Worm (Caenorhabditis elegans) whole organism, L2 larva: Measurements from ENCODE around the gene T24C12.3.

ENCODE experiments used
- F13H6.1 ChIP-seq: sonication (generic microtip); optimal IDR thresholded peaks from 2 replicates; lab custom pipeline; 2016; ENCODE audit warnings: missing genetic modification characterization, missing compliant biosample characterization
- ZK546.5 ChIP-seq: sonication (generic microtip); optimal IDR thresholded peaks from 2 replicates; lab custom pipeline; 2017; ENCODE audit warnings: missing biosample characterization, missing genetic modification characterization
- blmp-1 ChIP-seq: sonication (generic microtip); optimal IDR thresholded peaks from 2 replicates; lab custom pipeline; 2017; ENCODE audit warnings: missing genetic modification characterization, mild to moderate bottlenecking, missing compliant biosample characterization, antibody characterized with exemption, moderate library complexity; ENCODE audit not compliant: insufficient read depth
- fos-1 ChIP-seq: fragments of 150-350 bp; optimal IDR thresholded peaks from 2 replicates; lab custom pipeline; 2014; ENCODE audit warnings: missing biosample characterization, missing genetic modification characterization
- lin-39 ChIP-seq: fragments of 150-350 bp; optimal IDR thresholded peaks from 2 replicates; lab custom pipeline; 2014; ENCODE audit warnings: missing biosample characterization, missing genetic modification reagents, missing genetic modification characterization
- lsy-2 ChIP-seq, 2 experiments: fragments of 150-350 bp in 1 of 2; sonication (generic microtip) in 1 of 2; optimal IDR thresholded peaks; 2 replicates each; lab custom pipeline; 2014 to 2017; ENCODE audit warnings: missing biosample characterization in 2 of 2, missing genetic modification characterization in 2 of 2
- mab-5 ChIP-seq: fragments of 150-350 bp; optimal IDR thresholded peaks from 2 replicates; lab custom pipeline; 2014; ENCODE audit warnings: missing biosample characterization, missing genetic modification characterization
- mdl-1 ChIP-seq, 2 experiments: fragments of 150-350 bp in 1 of 2; sonication (generic microtip) in 1 of 2; optimal IDR thresholded peaks; 2 replicates each; lab custom pipeline; 2017; ENCODE audit warnings: missing biosample characterization in 2 of 2, missing genetic modification characterization in 2 of 2
- nhr-12 ChIP-seq: fragments of 150-350 bp; optimal IDR thresholded peaks from 2 replicates; lab custom pipeline; 2014; ENCODE audit warnings: missing biosample characterization, missing genetic modification characterization
- nhr-23 ChIP-seq: fragments of 150-350 bp; optimal IDR thresholded peaks from 2 replicates; lab custom pipeline; 2014; ENCODE audit warnings: missing biosample characterization, missing genetic modification reagents, missing genetic modification characterization
- nhr-25 ChIP-seq: fragments of 150-350 bp; sonication (generic microtip); optimal IDR thresholded peaks from 3 replicates; lab custom pipeline; 2014; ENCODE audit warnings: missing biosample characterization, missing genetic modification characterization
- nhr-77 ChIP-seq: fragments of 150-350 bp; optimal IDR thresholded peaks from 2 replicates; lab custom pipeline; 2014; ENCODE audit warnings: missing biosample characterization, missing genetic modification characterization
- peb-1 ChIP-seq: fragments of 150-350 bp; optimal IDR thresholded peaks from 2 replicates; lab custom pipeline; 2014; ENCODE audit warnings: missing biosample characterization, missing genetic modification characterization
- skn-1 ChIP-seq: sonication (generic microtip); optimal IDR thresholded peaks from 2 replicates; lab custom pipeline; 2017; ENCODE audit warnings: missing biosample characterization, missing genetic modification characterization
- sma-9 ChIP-seq, 2 experiments: fragments of 150-350 bp in 1 of 2; sonication (generic microtip) in 1 of 2; optimal IDR thresholded peaks; 2 replicates each; lab custom pipeline; 2014 to 2016; ENCODE audit warnings: missing genetic modification characterization in 2 of 2, mild to moderate bottlenecking in 1 of 2, missing biosample characterization in 1 of 2, missing compliant biosample characterization in 1 of 2, missing genetic modification reagents in 1 of 2, moderate library complexity in 1 of 2
- ztf-11 ChIP-seq: sonication (generic microtip); optimal IDR thresholded peaks from 2 replicates; lab custom pipeline; 2017; ENCODE audit warnings: missing biosample characterization, missing genetic modification characterization

Gene T24C12.3

DNA sequence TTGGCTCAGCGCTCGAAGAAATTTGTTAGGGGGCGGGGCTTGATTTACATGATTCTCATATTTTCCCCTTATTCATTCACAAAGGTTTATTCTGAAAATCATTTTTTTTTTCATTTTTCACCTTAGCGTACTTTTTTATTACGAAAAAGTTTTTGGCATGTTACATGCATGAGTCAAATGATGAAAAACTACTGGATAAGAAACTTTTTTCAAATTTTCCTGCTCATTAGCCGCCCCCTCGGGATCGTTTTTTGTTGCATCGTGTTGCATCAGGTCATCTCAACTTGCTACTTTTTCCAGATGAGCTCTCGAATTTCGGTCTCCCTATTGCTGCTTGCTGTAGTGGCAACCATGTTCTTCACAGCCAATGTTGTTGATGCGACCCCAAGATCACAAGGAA, 40.6 kb downstream of the T24C12.3 start, which contains the start of gene pdf-2:
Gene pdf-2 (plus strand): TSS at position 301 of the 400 bp plus-strand sequence.
- TF ChIP-seq nhr-77 (tag; lab: Kevin White, UChicago) (no peak), lsy-2 (tag; optimal IDR thresholded peaks at IDR 0.05; lab: Kevin White, UChicago) (no peak), mab-5 (tag; lab: Kevin White, UChicago) (no peak)

DNA sequence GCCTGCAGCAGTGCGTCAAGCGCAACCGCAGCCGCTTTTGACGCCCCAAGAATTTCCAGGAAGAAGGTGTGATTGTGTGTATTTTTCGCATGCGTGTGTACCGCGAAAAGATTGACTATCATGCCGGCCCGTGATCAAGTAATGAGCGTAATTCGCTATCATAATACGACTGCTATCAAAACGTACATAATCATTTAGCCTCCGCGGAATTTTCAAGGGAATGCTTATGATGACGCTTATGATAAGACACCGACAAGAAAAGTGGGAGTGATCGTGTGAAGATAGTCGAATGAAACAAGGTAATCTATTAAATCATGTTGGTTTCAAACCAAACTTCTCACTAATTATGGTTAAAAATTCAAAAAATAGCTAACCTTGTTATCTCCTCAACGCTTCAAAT, 45.8 kb downstream of the T24C12.3 start:
- TF ChIP-seq F13H6.1 (tag; lab: Kevin White, UChicago) (no peak), sma-9 (GFP tag; optimal IDR thresholded peaks at IDR 0.05; lab: Kevin White, UChicago) (peak; percentile 4), sma-9 (tag; optimal IDR thresholded peaks at IDR 0.05; lab: Kevin White, UChicago) (no peak), lin-39 (tag; lab: Kevin White, UChicago) (no peak), fos-1 (tag; lab: Kevin White, UChicago) (peak; percentile 55)
- TF ChIP-seq, all 48 proteins: peak for 2

DNA sequence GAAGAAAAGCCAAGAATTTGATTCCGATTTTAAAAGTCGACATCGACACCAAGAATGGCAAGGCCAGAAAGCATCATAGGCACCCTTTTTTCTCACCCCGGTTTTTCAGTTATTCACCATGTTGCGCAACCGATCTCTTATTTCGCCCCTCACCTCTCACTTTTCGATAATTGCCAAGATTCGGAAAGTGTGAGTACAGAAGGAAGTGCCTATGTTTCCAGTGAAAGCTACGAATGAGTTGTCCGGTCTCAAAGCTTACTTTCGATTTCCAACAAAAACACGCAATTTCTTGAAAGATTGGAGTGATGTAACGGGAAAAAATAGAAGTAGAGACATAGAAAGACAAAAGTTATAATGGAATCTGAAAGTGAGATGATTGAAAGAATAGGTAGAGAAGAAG, 49.9 kb downstream of the T24C12.3 start:
- TF ChIP-seq skn-1, result no peak
- peak; percentile 8 for TF ChIP-seq blmp-1 (tag; lab: Kevin White, UChicago)

DNA sequence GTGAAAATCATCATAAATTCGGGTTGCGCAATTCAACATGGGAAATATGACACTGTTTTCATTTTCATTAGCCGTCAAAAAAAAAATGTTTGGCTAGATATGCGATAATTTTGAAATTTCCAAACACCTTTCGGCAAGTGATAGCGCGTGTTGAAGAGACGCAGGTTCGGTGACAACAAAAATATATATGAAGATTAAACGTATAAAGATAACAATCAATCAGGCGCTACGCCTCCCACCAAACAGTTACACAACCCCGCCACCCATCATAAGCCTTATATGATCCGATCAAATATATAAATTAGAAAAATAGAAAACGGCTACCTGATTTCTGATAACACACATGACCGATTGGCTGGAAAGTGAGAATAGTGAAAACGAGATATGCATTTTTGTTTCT, 51.6 kb downstream of the T24C12.3 start:
- peak; percentile 6 for TF ChIP-seq nhr-25 (tag; lab: Kevin White, UChicago)
- no peak for TF ChIP-seq nhr-23
- TF ChIP-seq nhr-12 (tag; lab: Kevin White, UChicago), result no peak

DNA sequence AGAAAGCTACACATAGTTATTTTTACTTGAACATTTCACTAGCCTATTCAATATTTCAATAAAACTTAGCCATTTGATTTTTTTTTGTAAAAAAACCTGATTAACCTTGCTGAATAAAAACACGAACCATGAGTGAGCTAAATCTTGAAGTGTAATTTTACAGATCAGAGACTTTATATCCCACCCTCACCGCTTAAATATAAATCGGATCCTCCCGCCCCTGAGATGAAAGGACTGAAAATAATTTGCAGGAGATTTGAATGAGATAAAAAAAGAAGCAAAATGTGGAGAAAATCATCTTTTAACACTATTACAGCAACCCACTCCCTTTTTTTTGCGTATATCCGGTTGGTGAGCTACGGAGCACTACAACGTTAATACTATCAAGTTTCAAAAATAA, 53.7 kb downstream of the T24C12.3 start, which contains the start of gene npax-2:
Gene npax-2 (minus strand): TSS at position 101 of the 400 bp plus-strand sequence.
- TF ChIP-seq mdl-1 (tag; optimal IDR thresholded peaks at IDR 0.05; lab: Kevin White, UChicago) (no peak), ZK546.5 (tag; lab: Kevin White, UChicago) (no peak), peb-1 (no peak), ztf-11 (tag; lab: Kevin White, UChicago) (no peak)
